Fruit fly (Drosophila melanogaster) whole organism, prepupa: ENCODE measurements around the gene sick.

Source experiments
- CG31627 ChIP-seq: fragments of 200-800 bp; sonication (Bioruptor generic); optimal IDR thresholded peaks from 3 replicates; lab custom pipeline; 2016; ENCODE audit warnings: missing biosample characterization, missing genetic modification characterization
- CG34406 ChIP-seq: fragments of 200-800 bp; sonication (Bioruptor generic); optimal IDR thresholded peaks from 3 replicates; lab custom pipeline; 2016; ENCODE audit warnings: missing biosample characterization, missing genetic modification characterization
- CG6808 ChIP-seq: fragments of 200-800 bp; sonication (Bioruptor generic); optimal IDR thresholded peaks from 3 replicates; lab custom pipeline; 2017; ENCODE audit warnings: missing biosample characterization, missing genetic modification characterization, mild to moderate bottlenecking, moderate library complexity, missing genetic modification reagents
- CG6854 ChIP-seq: fragments of 200-800 bp; sonication (Bioruptor generic); optimal IDR thresholded peaks from 2 replicates; lab custom pipeline; 2017; ENCODE audit warnings: missing biosample characterization, mild to moderate bottlenecking, missing genetic modification characterization
- CG7368 ChIP-seq: fragments of 200-800 bp; sonication (Bioruptor generic); optimal IDR thresholded peaks from 3 replicates; lab custom pipeline; 2016; ENCODE audit warnings: missing biosample characterization, missing genetic modification characterization
- Eip78C ChIP-seq: fragments of 200-800 bp; sonication (Bioruptor generic); peaks from one replicate; lab custom pipeline; 2016; ENCODE audit warnings: missing biosample characterization, missing genetic modification characterization
- Hr38 ChIP-seq: sonication (Bioruptor generic); optimal IDR thresholded peaks from 2 replicates; lab custom pipeline; 2016; ENCODE audit warnings: missing biosample characterization, missing genetic modification characterization
- Hr39 ChIP-seq: fragments of 200-800 bp; sonication (Bioruptor generic); optimal IDR thresholded peaks from 2 replicates; lab custom pipeline; 2016; ENCODE audit warnings: missing biosample characterization, missing genetic modification characterization
- Sox14 ChIP-seq: fragments of 200-800 bp; sonication (Bioruptor generic); optimal IDR thresholded peaks from 3 replicates; lab custom pipeline; 2016; ENCODE audit warnings: missing biosample characterization, missing genetic modification characterization
- dsx ChIP-seq: fragments of 200-800 bp; optimal IDR thresholded peaks from 3 replicates; lab custom pipeline; 2019; ENCODE audit warnings: missing biosample characterization, mild to moderate bottlenecking, missing genetic modification characterization, moderate library complexity; ENCODE audit not compliant: poor library complexity, severe bottlenecking
- net ChIP-seq: fragments of 200-800 bp; sonication (Bioruptor generic); optimal IDR thresholded peaks from 3 replicates; lab custom pipeline; 2016; ENCODE audit warnings: missing biosample characterization, missing genetic modification characterization

dm6 chr2L:19949600-19949999, 153.4 kb downstream of the sick start:
- peak; percentile 32 for TF ChIP-seq Eip78C (GFP tag; lab: Kevin White, UChicago)
- TF ChIP-seq dsx (GFP tag; lab: Kevin White, UChicago): no peak
- TF ChIP-seq CG7368: no peak
- TF ChIP-seq CG34406 (GFP tag; lab: Kevin White, UChicago): no peak
- TF ChIP-seq Hr38: no peak
- no peak for TF ChIP-seq net
- no peak for TF ChIP-seq CG31627 (GFP tag; lab: Kevin White, UChicago)
- TF ChIP-seq Hr39 (GFP tag; lab: Kevin White, UChicago): no peak
- TF ChIP-seq CG6808 (GFP tag; lab: Kevin White, UChicago): no peak
- TF ChIP-seq Sox14 (GFP tag; lab: Kevin White, UChicago): no peak
- no peak for TF ChIP-seq CG6854 (GFP tag; lab: Kevin White, UChicago)
